Worm (Caenorhabditis elegans) whole organism, L2 larva: Measurements from ENCODE around the gene figl-1.

ENCODE experiments used
- ZK546.5 ChIP-seq: sonication (generic microtip); optimal IDR thresholded peaks from 2 replicates; lab custom pipeline; 2017; ENCODE audit warnings: missing biosample characterization, missing genetic modification characterization
- aly-2 ChIP-seq: fragments of 150-350 bp; optimal IDR thresholded peaks from 2 replicates; lab custom pipeline; 2014; ENCODE audit warnings: missing biosample characterization, missing genetic modification characterization
- dmd-4 ChIP-seq: sonication (generic microtip); optimal IDR thresholded peaks from 2 replicates; lab custom pipeline; 2017; ENCODE audit warnings: missing biosample characterization, missing genetic modification characterization
- fos-1 ChIP-seq: fragments of 150-350 bp; optimal IDR thresholded peaks from 2 replicates; lab custom pipeline; 2014; ENCODE audit warnings: missing biosample characterization, missing genetic modification characterization
- nhr-237 ChIP-seq: fragments of 150-350 bp; optimal IDR thresholded peaks from 2 replicates; lab custom pipeline; 2014; ENCODE audit warnings: missing biosample characterization, missing genetic modification characterization
- skn-1 ChIP-seq: sonication (generic microtip); optimal IDR thresholded peaks from 2 replicates; lab custom pipeline; 2017; ENCODE audit warnings: missing biosample characterization, missing genetic modification characterization
- unc-62 ChIP-seq: fragments of 150-350 bp; optimal IDR thresholded peaks from 2 replicates; lab custom pipeline; 2014; ENCODE audit warnings: missing biosample characterization, missing genetic modification reagents, missing genetic modification characterization

ce11 chrV:4341736-4342135, 4.1 kb downstream of the figl-1 start:
- TF ChIP-seq skn-1 (tag; lab: Kevin White, UChicago) = no peak
- no peak for TF ChIP-seq aly-2 (tag; lab: Kevin White, UChicago)
- no peak for TF ChIP-seq dmd-4 (tag; lab: Kevin White, UChicago)
- TF ChIP-seq fos-1 (tag; lab: Kevin White, UChicago) = no peak
- TF ChIP-seq unc-62 = no peak
- no peak for TF ChIP-seq nhr-237 (tag; lab: Kevin White, UChicago)
- no peak for TF ChIP-seq ZK546.5 (tag; lab: Kevin White, UChicago)
